Fruit fly (Drosophila melanogaster) whole organism, prepupa: ENCODE measurements around the gene CG31674.

Experiments
- CG10631 ChIP-seq: fragments of 200-800 bp; sonication (Bioruptor generic); optimal IDR thresholded peaks from 2 replicates; lab custom pipeline; 2016; ENCODE audit warnings: missing biosample characterization, missing genetic modification characterization
- CG10669 ChIP-seq: fragments of 200-800 bp; sonication (Bioruptor generic); optimal IDR thresholded peaks from 3 replicates; lab custom pipeline; 2018; ENCODE audit warnings: missing biosample characterization, mild to moderate bottlenecking, missing genetic modification characterization, moderate library complexity
- CG11294 ChIP-seq: fragments of 200-800 bp; sonication (Bioruptor generic); IDR thresholded peaks from 2 replicates; pipeline ENCODE4 v1.3.6; 2022; ENCODE audit warnings: missing biosample characterization, missing genetic modification characterization
- CG11762 ChIP-seq: fragments of 200-800 bp; sonication (Bioruptor generic); optimal IDR thresholded peaks from 3 replicates; lab custom pipeline; 2016; ENCODE audit warnings: missing biosample characterization, missing genetic modification characterization; ENCODE audit not compliant: insufficient read depth
- CG11902 ChIP-seq: fragments of 200-800 bp; sonication (Bioruptor generic); optimal IDR thresholded peaks from 3 replicates; lab custom pipeline; 2016; ENCODE audit warnings: missing biosample characterization, missing genetic modification characterization
- CG15336 ChIP-seq: fragments of 200-800 bp; sonication (Bioruptor generic); IDR thresholded peaks from 2 replicates; pipeline ENCODE4 v1.3.6; 2022; ENCODE audit warnings: missing biosample characterization, missing genetic modification characterization
- CG16779 ChIP-seq: fragments of 200-800 bp; sonication (Bioruptor generic); optimal IDR thresholded peaks from 3 replicates; lab custom pipeline; 2017; ENCODE audit warnings: missing biosample characterization, mild to moderate bottlenecking, missing genetic modification characterization
- CG31627 ChIP-seq: fragments of 200-800 bp; sonication (Bioruptor generic); optimal IDR thresholded peaks from 3 replicates; lab custom pipeline; 2016; ENCODE audit warnings: missing biosample characterization, missing genetic modification characterization
- CG32006 ChIP-seq: fragments of 200-800 bp; sonication (Bioruptor generic); optimal IDR thresholded peaks from 3 replicates; lab custom pipeline; 2017; ENCODE audit warnings: missing biosample characterization, mild to moderate bottlenecking, missing genetic modification characterization
- CG34406 ChIP-seq: fragments of 200-800 bp; sonication (Bioruptor generic); optimal IDR thresholded peaks from 3 replicates; lab custom pipeline; 2016; ENCODE audit warnings: missing biosample characterization, missing genetic modification characterization
- CG3919 ChIP-seq: fragments of 200-800 bp; sonication (Bioruptor generic); optimal IDR thresholded peaks from 3 replicates; lab custom pipeline; 2016; ENCODE audit warnings: missing biosample characterization, missing genetic modification characterization
- CG4318 ChIP-seq: fragments of 200-800 bp; sonication (Bioruptor generic); optimal IDR thresholded peaks from 3 replicates; lab custom pipeline; 2017; ENCODE audit warnings: missing biosample characterization, mild to moderate bottlenecking, missing genetic modification characterization
- CG6163 ChIP-seq: fragments of 200-800 bp; sonication (Bioruptor generic); IDR thresholded peaks from 3 replicates; pipeline ENCODE4 v1.3.6; 2022; ENCODE audit warnings: missing biosample characterization, missing genetic modification characterization
- CG6276 ChIP-seq: fragments of 200-800 bp; sonication (Bioruptor generic); optimal IDR thresholded peaks from 2 replicates; lab custom pipeline; 2017; ENCODE audit warnings: missing biosample characterization, mild to moderate bottlenecking, missing genetic modification characterization
- CG6792 ChIP-seq: fragments of 200-800 bp; sonication (Bioruptor generic); optimal IDR thresholded peaks from 3 replicates; lab custom pipeline; 2016; ENCODE audit warnings: missing biosample characterization, missing genetic modification characterization
- CG6808 ChIP-seq: fragments of 200-800 bp; sonication (Bioruptor generic); optimal IDR thresholded peaks from 3 replicates; lab custom pipeline; 2017; ENCODE audit warnings: missing biosample characterization, missing genetic modification characterization, mild to moderate bottlenecking, moderate library complexity, missing genetic modification reagents
- CG6854 ChIP-seq: fragments of 200-800 bp; sonication (Bioruptor generic); optimal IDR thresholded peaks from 2 replicates; lab custom pipeline; 2017; ENCODE audit warnings: missing biosample characterization, mild to moderate bottlenecking, missing genetic modification characterization
- CG7368 ChIP-seq: fragments of 200-800 bp; sonication (Bioruptor generic); optimal IDR thresholded peaks from 3 replicates; lab custom pipeline; 2016; ENCODE audit warnings: missing biosample characterization, missing genetic modification characterization
- CG8119 ChIP-seq: fragments of 200-800 bp; sonication (Bioruptor generic); IDR thresholded peaks from 3 replicates; pipeline ENCODE4 v1.3.6; 2022; ENCODE audit warnings: missing biosample characterization, missing genetic modification characterization
- CG8319 ChIP-seq: fragments of 200-800 bp; sonication (Bioruptor generic); optimal IDR thresholded peaks from 3 replicates; lab custom pipeline; 2016; ENCODE audit warnings: missing biosample characterization, missing genetic modification characterization
- CG8632 ChIP-seq: fragments of 200-800 bp; sonication (Bioruptor generic); optimal IDR thresholded peaks from 3 replicates; lab custom pipeline; 2016; ENCODE audit warnings: missing biosample characterization, missing genetic modification characterization
- Eip75B ChIP-seq: fragments of 200-800 bp; sonication (Bioruptor generic); optimal IDR thresholded peaks from 3 replicates; lab custom pipeline; 2016; ENCODE audit warnings: missing biosample characterization, missing genetic modification characterization
- Eip78C ChIP-seq: fragments of 200-800 bp; sonication (Bioruptor generic); peaks from one replicate; lab custom pipeline; 2016; ENCODE audit warnings: missing biosample characterization, missing genetic modification characterization
- Eip93F ChIP-seq: fragments of 200-800 bp; sonication (Bioruptor generic); optimal IDR thresholded peaks from 2 replicates; lab custom pipeline; 2016; ENCODE audit warnings: missing biosample characterization, mild to moderate bottlenecking, missing genetic modification characterization
- Ets21C ChIP-seq: fragments of 200-800 bp; sonication (Bioruptor generic); optimal IDR thresholded peaks from 3 replicates; lab custom pipeline; 2016; ENCODE audit warnings: missing biosample characterization, missing genetic modification characterization
- Ets96B ChIP-seq: fragments of 200-800 bp; optimal IDR thresholded peaks from 2 replicates; lab custom pipeline; 2019; ENCODE audit warnings: missing biosample characterization, mild to moderate bottlenecking, missing genetic modification characterization, moderate library complexity
- Gug ChIP-seq: fragments of 200-800 bp; sonication (Bioruptor generic); IDR thresholded peaks from 2 replicates; pipeline ENCODE4 v1.3.6; 2022; ENCODE audit warnings: missing biosample characterization, missing genetic modification characterization
- Hr38 ChIP-seq: sonication (Bioruptor generic); optimal IDR thresholded peaks from 2 replicates; lab custom pipeline; 2016; ENCODE audit warnings: missing biosample characterization, missing genetic modification characterization
- Hr39 ChIP-seq: fragments of 200-800 bp; sonication (Bioruptor generic); optimal IDR thresholded peaks from 2 replicates; lab custom pipeline; 2016; ENCODE audit warnings: missing biosample characterization, missing genetic modification characterization
- Hr4 ChIP-seq: fragments of 200-800 bp; sonication (Bioruptor generic); optimal IDR thresholded peaks from 3 replicates; lab custom pipeline; 2016; ENCODE audit warnings: missing biosample characterization, missing genetic modification characterization
- Lpt ChIP-seq: fragments of 200-800 bp; sonication (Bioruptor generic); optimal IDR thresholded peaks from 3 replicates; lab custom pipeline; 2016; ENCODE audit warnings: missing biosample characterization, missing genetic modification characterization
- Smox ChIP-seq: fragments of 200-800 bp; sonication (Bioruptor generic); optimal IDR thresholded peaks from 3 replicates; lab custom pipeline; 2016; ENCODE audit warnings: missing biosample characterization, missing genetic modification characterization
- Sox102F ChIP-seq: fragments of 200-800 bp; sonication (Bioruptor generic); optimal IDR thresholded peaks from 2 replicates; lab custom pipeline; 2016; ENCODE audit warnings: missing biosample characterization, mild to moderate bottlenecking, missing genetic modification characterization
- achi ChIP-seq: fragments of 200-800 bp; sonication (Bioruptor generic); optimal IDR thresholded peaks from 3 replicates; lab custom pipeline; 2016; ENCODE audit warnings: missing biosample characterization, missing genetic modification characterization
- acj6 ChIP-seq: fragments of 200-800 bp; sonication (Bioruptor generic); optimal IDR thresholded peaks from 3 replicates; lab custom pipeline; 2016; ENCODE audit warnings: missing biosample characterization, missing genetic modification characterization
- cyc ChIP-seq: fragments of 200-800 bp; sonication (Bioruptor generic); optimal IDR thresholded peaks from 3 replicates; lab custom pipeline; 2016; ENCODE audit warnings: missing biosample characterization, missing genetic modification characterization
- eg ChIP-seq: fragments of 200-800 bp; sonication (Bioruptor generic); IDR thresholded peaks from 3 replicates; pipeline ENCODE4 v1.3.6; 2022; ENCODE audit warnings: missing biosample characterization, missing genetic modification characterization
- esn ChIP-seq: fragments of 200-800 bp; sonication (Bioruptor generic); optimal IDR thresholded peaks from 2 replicates; lab custom pipeline; 2016; ENCODE audit warnings: missing biosample characterization, mild to moderate bottlenecking, missing genetic modification characterization, moderate library complexity
- fd59A ChIP-seq: fragments of 200-800 bp; sonication (Bioruptor generic); optimal IDR thresholded peaks from 2 replicates; lab custom pipeline; 2017; ENCODE audit warnings: missing biosample characterization, mild to moderate bottlenecking, missing genetic modification characterization, missing genetic modification reagents
- fd85E ChIP-seq: fragments of 200-800 bp; sonication (Bioruptor generic); optimal IDR thresholded peaks from 3 replicates; lab custom pipeline; 2016; ENCODE audit warnings: missing biosample characterization, missing genetic modification characterization
- fkh ChIP-seq: fragments of 200-800 bp; sonication (Bioruptor generic); optimal IDR thresholded peaks from 3 replicates; lab custom pipeline; 2017; ENCODE audit warnings: missing biosample characterization, mild to moderate bottlenecking, missing genetic modification characterization, moderate library complexity
- lz ChIP-seq: fragments of 200-800 bp; sonication (Bioruptor generic); optimal IDR thresholded peaks from 3 replicates; lab custom pipeline; 2016; ENCODE audit warnings: missing biosample characterization, missing genetic modification characterization
- pdm3 ChIP-seq: fragments of 200-800 bp; sonication (Bioruptor generic); optimal IDR thresholded peaks from 3 replicates; lab custom pipeline; 2016; ENCODE audit warnings: missing biosample characterization, missing genetic modification characterization
- salr ChIP-seq, 2 experiments: fragments of 200-800 bp; sonication (Bioruptor generic); optimal IDR thresholded peaks; 3 replicates each; lab custom pipeline; 2016 to 2018; ENCODE audit warnings: missing biosample characterization in 2 of 2, missing genetic modification characterization in 2 of 2, mild to moderate bottlenecking in 1 of 2
- spab ChIP-seq: fragments of 200-800 bp; sonication (Bioruptor generic); optimal IDR thresholded peaks from 2 replicates; lab custom pipeline; 2017; ENCODE audit warnings: missing biosample characterization, mild to moderate bottlenecking, missing genetic modification characterization, missing genetic modification reagents
- ss ChIP-seq, 2 experiments: fragments of 200-800 bp; sonication (Bioruptor generic); optimal IDR thresholded peaks; 2 replicates in 1 of 2; 3 replicates in 1 of 2; lab custom pipeline; 2017 to 2018; ENCODE audit warnings: mild to moderate bottlenecking in 2 of 2, missing biosample characterization in 2 of 2, missing genetic modification characterization in 2 of 2, moderate library complexity in 1 of 2
- svp ChIP-seq: fragments of 200-800 bp; sonication (Bioruptor generic); peaks from one replicate; lab custom pipeline; 2016; ENCODE audit warnings: missing biosample characterization, missing genetic modification characterization
- vri ChIP-seq: fragments of 200-800 bp; sonication (Bioruptor generic); optimal IDR thresholded peaks from 3 replicates; lab custom pipeline; 2016; ENCODE audit warnings: missing biosample characterization, mild to moderate bottlenecking, missing genetic modification characterization

The CG31674 gene

DNA sequence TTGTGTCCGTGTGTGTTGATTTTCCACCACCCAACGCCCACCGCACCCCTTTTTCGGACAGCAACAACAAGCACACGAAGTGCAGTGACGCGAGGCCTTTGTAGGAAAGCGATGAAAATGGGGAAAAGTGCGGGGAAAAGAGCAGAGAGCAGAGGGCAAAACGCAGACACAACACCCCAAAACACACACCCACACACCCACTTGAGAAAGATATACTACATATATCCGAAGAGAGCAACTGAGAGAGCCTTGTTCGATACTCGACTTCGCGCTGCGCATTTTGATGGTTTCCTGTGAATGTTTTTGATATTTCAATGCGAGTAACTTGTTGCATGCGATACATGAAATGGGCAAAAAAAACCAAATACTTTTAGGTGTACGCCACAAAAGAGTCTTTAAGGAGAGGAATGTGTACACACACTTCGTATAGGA lies 27.3 kb upstream of the CG31674 start:
- peak; percentile 19 for TF ChIP-seq vri (GFP tag; lab: Kevin White, UChicago)
- peak; percentile 57 for TF ChIP-seq CG7368
- peak; percentile 74 for TF ChIP-seq svp
- no peak for TF ChIP-seq CG4318
- peak; percentile 50; the same call in 1 of the 3 replicates for TF ChIP-seq CG6163 (GFP tag; lab: Robert Waterston, UW)

DNA sequence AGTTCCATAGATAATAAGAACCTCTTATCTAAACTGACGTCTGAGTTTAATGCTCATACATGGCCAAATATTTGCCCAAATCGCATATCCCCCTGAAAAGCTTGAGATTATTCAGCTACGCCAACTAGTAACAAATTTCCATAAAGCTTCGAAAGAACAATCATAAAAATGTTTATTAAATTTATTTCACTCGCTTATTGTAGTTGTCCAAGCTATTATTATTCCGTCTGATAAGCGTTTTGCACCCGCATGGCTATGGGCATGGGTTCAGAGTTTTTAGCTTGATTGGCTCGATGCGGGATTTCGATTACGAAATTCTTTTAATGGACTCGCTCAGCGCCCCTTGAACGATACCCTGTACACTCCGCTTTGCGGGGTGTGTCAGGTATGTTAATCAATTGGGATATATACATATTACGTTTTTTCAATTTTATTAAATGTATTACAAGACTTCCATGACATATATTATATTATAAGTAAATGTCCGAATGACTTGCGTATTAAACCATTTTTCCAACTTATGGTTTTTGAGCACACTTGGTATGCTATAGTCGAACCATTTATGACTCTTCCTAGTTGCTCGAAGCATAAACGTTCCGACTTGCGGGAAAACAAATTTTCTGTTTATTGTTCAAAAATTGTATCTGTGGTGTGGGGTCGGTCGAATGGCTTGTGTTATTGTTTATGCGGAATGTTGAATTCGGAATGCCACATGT lies 25.3 kb upstream of the CG31674 start:
- TF ChIP-seq Hr38 (GFP tag; lab: Kevin White, UChicago) (no peak), Eip75B (GFP tag; lab: Kevin White, UChicago) (peak; percentile 63), achi (GFP tag; lab: Kevin White, UChicago) (peak; percentile 71), Lpt (GFP tag; lab: Kevin White, UChicago) (peak; percentile 49), CG6808 (GFP tag; lab: Kevin White, UChicago) (peak; percentile 34), spab (GFP tag; lab: Kevin White, UChicago) (peak; percentile 26), Hr39 (GFP tag; lab: Kevin White, UChicago) (peak; percentile 55), Smox (GFP tag; lab: Kevin White, UChicago) (peak; percentile 73), lz (peak; percentile 68), fd59A (GFP tag; lab: Kevin White, UChicago) (peak; percentile 16), Ets96B (tag; lab: Kevin White, UChicago) (peak; percentile 49), Hr4 (peak; percentile 72), CG6163 (GFP tag; lab: Robert Waterston, UW) (peak; percentile 76), ss (GFP tag; optimal IDR thresholded peaks at IDR 0.05; lab: Kevin White, UChicago) (peak; percentile 17 to 56), CG10631 (peak; percentile 69), CG8119 (GFP tag; lab: Robert Waterston, UW) (peak; percentile 76), CG15336 (GFP tag; lab: Robert Waterston, UW) (peak; percentile 84), CG10669 (GFP tag; lab: Kevin White, UChicago) (peak; percentile 62), fkh (GFP tag; lab: Kevin White, UChicago) (peak; percentile 60), esn (peak; percentile 81), CG6276 (GFP tag; lab: Kevin White, UChicago) (peak; percentile 65), acj6 (GFP tag; lab: Kevin White, UChicago) (peak; percentile 78), Eip78C (GFP tag; lab: Kevin White, UChicago) (peak; percentile 88), CG32006 (peak; percentile 78), fd85E (GFP tag; lab: Kevin White, UChicago) (no peak), CG11902 (peak; percentile 60), eg (GFP tag; lab: Robert Waterston, UW) (peak; percentile 80), pdm3 (GFP tag; lab: Kevin White, UChicago) (peak; percentile 68), CG34406 (GFP tag; lab: Kevin White, UChicago) (peak; percentile 68), Sox102F (GFP tag; lab: Kevin White, UChicago) (peak; percentile 78), CG3919 (peak; percentile 73), CG31627 (peak; percentile 62), vri (GFP tag; lab: Kevin White, UChicago) (peak; percentile 82), Ets21C (GFP tag; lab: Kevin White, UChicago) (peak; percentile 15), CG6854 (GFP tag; lab: Kevin White, UChicago) (no peak), CG11762 (GFP tag; lab: Kevin White, UChicago) (peak; percentile 4), CG8319 (GFP tag; lab: Kevin White, UChicago) (peak; percentile 63), svp (peak; percentile 91), CG6792 (peak; percentile 67), cyc (GFP tag; lab: Kevin White, UChicago) (peak; percentile 62), CG11294 (GFP tag; lab: Robert Waterston, UW) (0 out of 2 replicates have a peak, but pooled peaks have one; percentile 38), CG7368 (no peak), CG16779 (tag; lab: Kevin White, UChicago) (peak; percentile 49), Eip93F (peak; percentile 52), salr (GFP tag; optimal IDR thresholded peaks at IDR 0.05; lab: Kevin White, UChicago) (peak; percentile 11 to 38), CG8632 (peak; percentile 49), Gug (GFP tag; lab: Robert Waterston, UW) (peak; percentile 63)
